Worm (Caenorhabditis elegans) whole organism, L1 larva: ENCODE results near the gene F32D8.12.

Experiments used
- C34B4.2 ChIP-seq: sonication (generic microtip); optimal IDR thresholded peaks from 2 replicates; lab custom pipeline; 2017; ENCODE audit warnings: mild to moderate bottlenecking, missing genetic modification characterization, missing compliant biosample characterization
- aha-1 ChIP-seq: fragments of 150-350 bp; optimal IDR thresholded peaks from 2 replicates; lab custom pipeline; 2014; ENCODE audit warnings: missing biosample characterization, missing genetic modification characterization
- alr-1 ChIP-seq: fragments of 200-800 bp; sonication (Bioruptor generic); optimal IDR thresholded peaks from 2 replicates; lab custom pipeline; 2018; ENCODE audit warnings: borderline replicate concordance, mild to moderate bottlenecking, missing genetic modification characterization, missing compliant biosample characterization
- aly-2 ChIP-seq: fragments of 150-350 bp; optimal IDR thresholded peaks from 2 replicates; lab custom pipeline; 2014; ENCODE audit warnings: missing biosample characterization, missing genetic modification characterization
- ama-1 ChIP-seq: fragments of 150-350 bp; optimal IDR thresholded peaks from 2 replicates; lab custom pipeline; 2014
- ceh-82 ChIP-seq, 3 experiments: fragments of 150-350 bp in 1 of 3; sonication (generic microtip) in 2 of 3; optimal IDR thresholded peaks; 2 replicates each; lab custom pipeline; 2014 to 2017; ENCODE audit warnings: missing biosample characterization in 3 of 3, missing genetic modification characterization in 3 of 3
- ceh-88 ChIP-seq: fragments of 200-800 bp; sonication (Bioruptor generic); IDR thresholded peaks from 2 replicates; pipeline ENCODE4 v1.3.6; 2022; ENCODE audit warnings: missing genetic modification characterization, missing compliant biosample characterization
- ceh-90 ChIP-seq: sonication (generic microtip); optimal IDR thresholded peaks from 2 replicates; lab custom pipeline; 2016; ENCODE audit warnings: missing genetic modification characterization, missing compliant biosample characterization
- dsc-1 ChIP-seq: sonication (generic microtip); optimal IDR thresholded peaks from 2 replicates; lab custom pipeline; 2016; ENCODE audit warnings: mild to moderate bottlenecking, missing genetic modification characterization, missing compliant biosample characterization
- efl-1 ChIP-seq, 4 experiments: fragments of 150-350 bp; optimal IDR thresholded peaks in 3 of 4; peaks in 1 of 4; 1 replicate in 1 of 4; 2 replicates in 3 of 4; lab custom pipeline; 2014; ENCODE audit warnings: missing biosample characterization in 2 of 4, missing genetic modification characterization in 2 of 4, missing genetic modification reagents in 2 of 4
- efl-3 ChIP-seq: fragments of 200-800 bp; sonication (Bioruptor generic); optimal IDR thresholded peaks from 2 replicates; lab custom pipeline; 2018; ENCODE audit warnings: mild to moderate bottlenecking, missing genetic modification characterization, missing compliant biosample characterization
- elt-2 ChIP-seq: sonication (generic microtip); optimal IDR thresholded peaks from 2 replicates; lab custom pipeline; 2016; ENCODE audit warnings: missing genetic modification characterization, mild to moderate bottlenecking, inconsistent platforms, missing compliant biosample characterization, missing genetic modification reagents
- ets-5 ChIP-seq: fragments of 200-800 bp; sonication (Bioruptor generic); IDR thresholded peaks from 2 replicates; pipeline ENCODE4 v1.3.6; 2022; ENCODE audit warnings: missing genetic modification characterization, missing compliant biosample characterization
- fkh-10 ChIP-seq: sonication (generic microtip); optimal IDR thresholded peaks from 2 replicates; lab custom pipeline; 2017; ENCODE audit warnings: missing biosample characterization, missing genetic modification reagents, missing genetic modification characterization
- fos-1 ChIP-seq: fragments of 150-350 bp; optimal IDR thresholded peaks from 2 replicates; lab custom pipeline; 2014; ENCODE audit warnings: missing biosample characterization, missing genetic modification characterization
- hlh-17 ChIP-seq: fragments of 200-800 bp; sonication (Bioruptor generic); optimal IDR thresholded peaks from 2 replicates; lab custom pipeline; 2018; ENCODE audit warnings: missing genetic modification characterization, mild to moderate bottlenecking, missing compliant biosample characterization, moderate library complexity, borderline replicate concordance
- irx-1 ChIP-seq: sonication (generic microtip); optimal IDR thresholded peaks from 2 replicates; lab custom pipeline; 2016; ENCODE audit warnings: missing genetic modification characterization, missing compliant biosample characterization
- isw-1 ChIP-seq: fragments of 200-800 bp; sonication (Bioruptor generic); IDR thresholded peaks from 2 replicates; pipeline ENCODE4 v1.3.6; 2022; ENCODE audit warnings: missing genetic modification characterization, missing compliant biosample characterization
- lin-15B ChIP-seq: fragments of 150-350 bp; sonication (generic microtip); optimal IDR thresholded peaks from 3 replicates; lab custom pipeline; 2014; ENCODE audit warnings: missing biosample characterization, missing genetic modification characterization
- lin-35 ChIP-seq, 2 experiments: fragments of 150-350 bp; optimal IDR thresholded peaks; 2 replicates each; lab custom pipeline; 2014; ENCODE audit warnings: missing biosample characterization in 2 of 2, missing genetic modification characterization in 2 of 2, missing genetic modification reagents in 2 of 2
- lir-3 ChIP-seq: sonication (generic microtip); optimal IDR thresholded peaks from 2 replicates; lab custom pipeline; 2016; ENCODE audit warnings: mild to moderate bottlenecking, missing genetic modification characterization, moderate library complexity, missing compliant biosample characterization; ENCODE audit not compliant: poor library complexity
- lsy-2 ChIP-seq, 2 experiments: fragments of 150-350 bp; optimal IDR thresholded peaks; 2 replicates each; lab custom pipeline; 2014; ENCODE audit warnings: missing biosample characterization in 2 of 2, missing genetic modification characterization in 2 of 2
- mef-2 ChIP-seq: fragments of 150-350 bp; optimal IDR thresholded peaks from 2 replicates; lab custom pipeline; 2014; ENCODE audit warnings: missing biosample characterization, missing genetic modification characterization
- nhr-11 ChIP-seq: fragments of 150-350 bp; optimal IDR thresholded peaks from 2 replicates; lab custom pipeline; 2014; ENCODE audit warnings: missing biosample characterization, missing genetic modification characterization
- nhr-19 ChIP-seq: fragments of 200-800 bp; sonication (Bioruptor generic); conservative IDR thresholded peaks from 2 replicates; pipeline ENCODE4 v1.3.6; 2022; ENCODE audit warnings: missing genetic modification characterization, missing compliant biosample characterization
- nhr-20 ChIP-seq: sonication (generic microtip); optimal IDR thresholded peaks from 2 replicates; lab custom pipeline; 2016; ENCODE audit warnings: mild to moderate bottlenecking, missing genetic modification characterization, missing compliant biosample characterization
- nhr-237 ChIP-seq: fragments of 150-350 bp; optimal IDR thresholded peaks from 2 replicates; lab custom pipeline; 2014; ENCODE audit warnings: missing biosample characterization, missing genetic modification characterization
- nhr-47 ChIP-seq: sonication (generic microtip); optimal IDR thresholded peaks from 2 replicates; lab custom pipeline; 2016; ENCODE audit warnings: mild to moderate bottlenecking, missing genetic modification characterization, moderate library complexity, missing compliant biosample characterization
- nhr-77 ChIP-seq: fragments of 150-350 bp; optimal IDR thresholded peaks from 2 replicates; lab custom pipeline; 2014; ENCODE audit warnings: missing biosample characterization, missing genetic modification characterization
- pag-3 ChIP-seq: sonication (generic microtip); optimal IDR thresholded peaks from 2 replicates; lab custom pipeline; 2017; ENCODE audit warnings: missing genetic modification characterization, mild to moderate bottlenecking, missing compliant biosample characterization, antibody characterized with exemption, borderline replicate concordance; ENCODE audit not compliant: insufficient read depth
- pax-3 ChIP-seq: fragments of 200-800 bp; sonication (Bioruptor generic); optimal IDR thresholded peaks from 2 replicates; lab custom pipeline; 2018; ENCODE audit warnings: mild to moderate bottlenecking, missing genetic modification characterization, moderate library complexity, missing compliant biosample characterization
- rnt-1 ChIP-seq: sonication (generic microtip); optimal IDR thresholded peaks from 2 replicates; lab custom pipeline; 2016; ENCODE audit warnings: mild to moderate bottlenecking, missing genetic modification characterization, moderate library complexity, missing compliant biosample characterization
- snu-23 ChIP-seq: sonication (generic microtip); optimal IDR thresholded peaks from 2 replicates; lab custom pipeline; 2016; ENCODE audit warnings: missing genetic modification characterization, missing compliant biosample characterization
- tbx-2 ChIP-seq: sonication (generic microtip); optimal IDR thresholded peaks from 2 replicates; lab custom pipeline; 2016; ENCODE audit warnings: missing genetic modification characterization, missing compliant biosample characterization
- unc-62 ChIP-seq: fragments of 150-350 bp; optimal IDR thresholded peaks from 2 replicates; lab custom pipeline; 2014; ENCODE audit warnings: missing biosample characterization, missing genetic modification reagents, missing genetic modification characterization
- unc-86 ChIP-seq: sonication (generic microtip); optimal IDR thresholded peaks from 2 replicates; lab custom pipeline; 2016; ENCODE audit warnings: missing genetic modification characterization, missing compliant biosample characterization
- unc-98 ChIP-seq: fragments of 200-800 bp; sonication (Bioruptor generic); IDR thresholded peaks from 2 replicates; pipeline ENCODE4 v1.3.6; 2022; ENCODE audit warnings: missing genetic modification characterization, missing compliant biosample characterization
- xbp-1 ChIP-seq: sonication (generic microtip); optimal IDR thresholded peaks from 2 replicates; lab custom pipeline; 2016; ENCODE audit warnings: missing genetic modification characterization, missing compliant biosample characterization
- zag-1 ChIP-seq: fragments of 150-350 bp; optimal IDR thresholded peaks from 2 replicates; lab custom pipeline; 2014; ENCODE audit warnings: missing biosample characterization, missing genetic modification characterization

The F32D8.12 gene

DNA sequence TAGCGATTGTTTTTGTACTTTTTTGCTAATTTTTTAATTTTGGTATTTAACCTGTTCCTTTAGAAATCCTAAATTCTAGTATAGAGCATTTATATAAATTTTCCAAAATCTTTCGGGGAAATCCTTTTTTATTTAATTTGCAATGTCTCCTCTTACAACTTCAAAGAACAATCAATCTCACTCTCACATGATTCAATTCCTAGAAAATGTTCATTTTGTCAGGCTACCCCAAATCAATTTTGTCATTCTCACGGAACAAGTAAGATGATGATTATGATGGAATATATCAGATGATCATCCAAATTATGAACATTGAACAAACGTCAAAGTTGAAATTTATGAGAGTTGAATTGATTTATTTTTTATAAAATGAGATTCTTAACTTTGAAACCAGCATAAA is 46.5 kb upstream of the F32D8.12 start (continued):
- no peak for TF ChIP-seq pag-3 (tag; lab: Kevin White, UChicago)
- no peak for TF ChIP-seq ets-5
- no peak for TF ChIP-seq pax-3 (tag; lab: Kevin White, UChicago)
- TF ChIP-seq zag-1 = no peak
- no peak for TF ChIP-seq hlh-17 (GFP tag; lab: Kevin White, UChicago)
- no peak for TF ChIP-seq alr-1
- TF ChIP-seq mef-2 = no peak
- no peak for TF ChIP-seq nhr-237 (tag; lab: Kevin White, UChicago)
- no peak for TF ChIP-seq C34B4.2 (tag; lab: Kevin White, UChicago)
- no peak for TF ChIP-seq ceh-90 (tag; lab: Kevin White, UChicago)
- no peak for TF ChIP-seq fos-1 (tag; lab: Kevin White, UChicago)
- no peak for TF ChIP-seq ama-1
- peak; percentile 63 for TF ChIP-seq nhr-11 (tag; lab: Kevin White, UChicago)
- TF ChIP-seq efl-3 (GFP tag; lab: Kevin White, UChicago) = no peak
- TF ChIP-seq lsy-2 (tag; optimal IDR thresholded peaks at IDR 0.05; lab: Kevin White, UChicago) = peak; percentile 26 to 65
- TF ChIP-seq tbx-2 = no peak
- TF ChIP-seq nhr-20 (tag; lab: Kevin White, UChicago) = peak; percentile 70
- peak; percentile 88 for TF ChIP-seq nhr-19 (GFP tag; lab: Robert Waterston, UW)
- no peak for TF ChIP-seq lin-15B (tag; lab: Kevin White, UChicago)
- peak; percentile 92 for TF ChIP-seq fkh-10 (GFP tag; lab: Kevin White, UChicago)
- TF ChIP-seq irx-1 (tag; lab: Kevin White, UChicago) = peak; percentile 17

DNA sequence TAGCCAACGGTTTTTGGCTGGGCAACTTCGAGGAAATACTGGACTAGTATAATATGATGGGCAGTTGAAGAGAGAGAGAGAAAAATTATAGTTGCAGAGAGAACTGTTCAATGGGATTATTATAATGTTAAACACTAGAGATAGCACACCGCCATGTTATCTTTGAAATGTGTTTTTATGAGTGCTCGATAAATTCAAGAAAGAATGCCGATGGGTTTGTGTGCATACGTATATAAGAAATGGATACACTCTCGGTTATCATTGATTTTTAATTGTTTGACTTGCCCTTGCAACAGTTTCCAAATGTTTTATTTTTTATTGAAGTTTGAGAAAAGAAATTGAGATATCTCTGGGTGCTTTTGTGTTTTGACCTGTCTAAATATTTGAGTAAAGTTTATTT is 45.9 kb upstream of the F32D8.12 start, which contains the start of gene F17C11.12:
Gene F17C11.12 (minus strand): TSS at position 240 of the 400 bp plus-strand sequence.
- TF ChIP-seq aha-1 = no peak
- peak; percentile 1 for TF ChIP-seq nhr-20 (tag; lab: Kevin White, UChicago)
- TF ChIP-seq elt-2 (tag; lab: Kevin White, UChicago) = peak; percentile 83

DNA sequence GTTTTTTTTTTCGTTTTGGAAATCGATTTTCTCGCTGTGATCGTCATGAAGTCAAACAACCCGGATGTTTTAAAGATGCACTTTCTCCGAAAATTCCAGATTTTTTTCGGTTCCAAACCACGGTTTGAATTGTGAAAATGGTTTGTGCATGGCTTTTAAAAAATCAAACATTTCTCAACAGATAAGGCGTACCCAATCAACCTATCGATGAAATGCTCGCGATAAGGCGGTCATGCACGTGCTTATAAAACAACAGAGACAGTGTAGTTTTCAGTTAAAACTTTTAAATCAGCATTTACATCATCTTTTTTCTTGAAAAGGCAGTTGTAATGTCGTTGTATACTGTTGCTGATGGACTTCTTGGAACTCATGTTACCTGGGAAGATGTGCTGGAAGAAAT is 41.6 kb upstream of the F32D8.12 start, which contains the start of gene F58B4.5:
Gene F58B4.5 (plus strand): TSS at position 283 of the 400 bp plus-strand sequence.
- peak; percentile 89 for TF ChIP-seq elt-2 (tag; lab: Kevin White, UChicago)
- TF ChIP-seq lin-35 (GFP tag; optimal IDR thresholded peaks at IDR 0.05; lab: Kevin White, UChicago) = peak in 1 of 2 experiments; percentile 19
- no peak for TF ChIP-seq unc-98 (GFP tag; lab: Robert Waterston, UW)
- peak; percentile 51 for TF ChIP-seq nhr-20 (tag; lab: Kevin White, UChicago)
- TF ChIP-seq unc-62 = no peak
- TF ChIP-seq efl-1 (optimal IDR thresholded peaks at IDR 0.05; lab: Kevin White, UChicago) = no peak
- TF ChIP-seq efl-1 (GFP tag; optimal IDR thresholded peaks at IDR 0.05 in 1 of 2; lab: Kevin White, UChicago) = peak in 1 of 2 experiments; percentile 43
- TF ChIP-seq, all 84 proteins: peak for 4

- no peak for TF ChIP-seq xbp-1 (tag; lab: Kevin White, UChicago)
- TF ChIP-seq rnt-1 (tag; lab: Kevin White, UChicago) = no peak
- no peak for TF ChIP-seq dsc-1 (tag; lab: Kevin White, UChicago)
- TF ChIP-seq ceh-82 (tag; optimal IDR thresholded peaks at IDR 0.05; lab: Kevin White, UChicago) = no peak
- no peak for TF ChIP-seq nhr-237 (tag; lab: Kevin White, UChicago)
- TF ChIP-seq nhr-47 (tag; lab: Kevin White, UChicago) = no peak
- no peak for TF ChIP-seq aly-2 (tag; lab: Kevin White, UChicago)
- TF ChIP-seq snu-23 = no peak
- TF ChIP-seq isw-1 (GFP tag; lab: Robert Waterston, UW) = no peak
- TF ChIP-seq lir-3 = no peak
- no peak for TF ChIP-seq nhr-77
- TF ChIP-seq ceh-88 (GFP tag; lab: Robert Waterston, UW) = no peak
- TF ChIP-seq unc-86 (tag; lab: Kevin White, UChicago) = no peak
Observed at ce11 chrV:10931189-10931588, 40.4 kb upstream of the F32D8.12 start, which contains the start of gene scvp-1. Gene scvp-1, minus strand, starts transcription at chrV:10931289.
